Worm (Caenorhabditis elegans) whole organism, L4 larva: ENCODE measurements around the gene F22E5.8.

Source experiments
- F26F4.8 ChIP-seq: fragments of 200-800 bp; sonication (Bioruptor generic); conservative IDR thresholded peaks from 2 replicates; pipeline ENCODE4 v1.3.6; 2022; ENCODE audit warnings: missing genetic modification characterization, missing compliant biosample characterization
- R02D3.7 ChIP-seq: fragments of 150-350 bp; sonication (generic microtip); optimal IDR thresholded peaks from 3 replicates; lab custom pipeline; 2014; ENCODE audit warnings: missing biosample characterization, missing genetic modification characterization
- Y48G9A.11 ChIP-seq: fragments of 200-800 bp; sonication (Bioruptor generic); IDR thresholded peaks from 2 replicates; pipeline ENCODE4 v1.3.6; 2022; ENCODE audit warnings: missing genetic modification reagents, missing genetic modification characterization, missing compliant biosample characterization
- ZK546.5 ChIP-seq, 2 experiments: sonication (generic microtip); optimal IDR thresholded peaks; 2 replicates each; lab custom pipeline; 2017; ENCODE audit warnings: missing biosample characterization in 2 of 2, missing genetic modification characterization in 2 of 2
- aha-1 ChIP-seq: fragments of 150-350 bp; peaks from one replicate; lab custom pipeline; 2014; ENCODE audit warnings: missing biosample characterization, missing genetic modification characterization
- ceh-20 ChIP-seq: fragments of 200-800 bp; sonication (Bioruptor generic); IDR thresholded peaks from 2 replicates; pipeline ENCODE4 v1.3.6; 2022; ENCODE audit warnings: missing genetic modification reagents, missing genetic modification characterization, missing compliant biosample characterization
- ceh-28 ChIP-seq: fragments of 150-350 bp; optimal IDR thresholded peaks from 2 replicates; lab custom pipeline; 2014; ENCODE audit warnings: missing biosample characterization, missing genetic modification reagents, missing genetic modification characterization
- ceh-62 ChIP-seq: sonication (generic microtip); optimal IDR thresholded peaks from 2 replicates; lab custom pipeline; 2017; ENCODE audit warnings: missing biosample characterization, missing genetic modification characterization
- ces-1 ChIP-seq: fragments of 150-350 bp; sonication (generic microtip); optimal IDR thresholded peaks from 4 replicates; lab custom pipeline; 2014; ENCODE audit warnings: missing biosample characterization, missing genetic modification reagents, missing genetic modification characterization
- cey-2 ChIP-seq: sonication (generic microtip); optimal IDR thresholded peaks from 3 replicates; lab custom pipeline; 2017; ENCODE audit warnings: missing genetic modification characterization, mild to moderate bottlenecking, missing compliant biosample characterization, antibody characterized with exemption, borderline replicate concordance; ENCODE audit not compliant: insufficient read depth
- ctbp-1 ChIP-seq: fragments of 200-800 bp; sonication (Bioruptor generic); IDR thresholded peaks from 2 replicates; pipeline ENCODE4 v1.3.6; 2022; ENCODE audit warnings: missing genetic modification reagents, missing genetic modification characterization, missing compliant biosample characterization
- daf-19 ChIP-seq: fragments of 200-800 bp; sonication (Bioruptor generic); conservative IDR thresholded peaks from 2 replicates; pipeline ENCODE4 v1.3.6; 2022; ENCODE audit warnings: missing genetic modification characterization, missing compliant biosample characterization
- dmd-6 ChIP-seq: fragments of 200-800 bp; sonication (Bioruptor generic); IDR thresholded peaks from 2 replicates; pipeline ENCODE4 v1.3.6; 2022; ENCODE audit warnings: missing genetic modification reagents, missing genetic modification characterization, missing compliant biosample characterization
- egl-43 ChIP-seq: fragments of 200-800 bp; sonication (Bioruptor generic); IDR thresholded peaks from 2 replicates; pipeline ENCODE4 v1.3.6; 2022; ENCODE audit warnings: missing genetic modification reagents, missing genetic modification characterization, missing compliant biosample characterization
- fkh-10 ChIP-seq: fragments of 150-350 bp; optimal IDR thresholded peaks from 2 replicates; lab custom pipeline; 2014; ENCODE audit warnings: missing biosample characterization, missing genetic modification reagents, missing genetic modification characterization
- hlh-30 ChIP-seq: sonication (generic microtip); optimal IDR thresholded peaks from 2 replicates; lab custom pipeline; 2017; ENCODE audit warnings: antibody characterized with exemption, mild to moderate bottlenecking, missing genetic modification characterization, missing compliant biosample characterization; ENCODE audit not compliant: insufficient read depth
- lim-7 ChIP-seq: fragments of 200-800 bp; sonication (Bioruptor generic); IDR thresholded peaks from 2 replicates; pipeline ENCODE4 v1.3.6; 2022; ENCODE audit warnings: missing genetic modification characterization, missing compliant biosample characterization
- lin-38 ChIP-seq: fragments of 200-800 bp; sonication (Bioruptor generic); IDR thresholded peaks from 2 replicates; pipeline ENCODE4 v1.3.6; 2022; ENCODE audit warnings: missing genetic modification reagents, missing genetic modification characterization, missing compliant biosample characterization
- lir-3 ChIP-seq: sonication (generic microtip); optimal IDR thresholded peaks from 2 replicates; lab custom pipeline; 2016; ENCODE audit warnings: mild to moderate bottlenecking, missing genetic modification characterization, missing compliant biosample characterization
- mep-1 ChIP-seq: fragments of 150-350 bp; sonication (generic microtip); optimal IDR thresholded peaks from 3 replicates; lab custom pipeline; 2014; ENCODE audit warnings: missing biosample characterization, missing genetic modification characterization
- nhr-10 ChIP-seq: fragments of 150-350 bp; optimal IDR thresholded peaks from 2 replicates; lab custom pipeline; 2014; ENCODE audit warnings: missing biosample characterization, missing genetic modification characterization
- nhr-11 ChIP-seq: fragments of 150-350 bp; optimal IDR thresholded peaks from 2 replicates; lab custom pipeline; 2014; ENCODE audit warnings: missing biosample characterization, missing genetic modification characterization
- nhr-237 ChIP-seq: sonication (generic microtip); optimal IDR thresholded peaks from 2 replicates; lab custom pipeline; 2017; ENCODE audit warnings: missing biosample characterization, missing genetic modification characterization
- nhr-28 ChIP-seq: fragments of 150-350 bp; optimal IDR thresholded peaks from 2 replicates; lab custom pipeline; 2014; ENCODE audit warnings: missing biosample characterization, missing genetic modification characterization
- nhr-41 ChIP-seq: fragments of 200-800 bp; sonication (Bioruptor generic); IDR thresholded peaks from 2 replicates; pipeline ENCODE4 v1.3.6; 2022; ENCODE audit warnings: missing genetic modification reagents, missing genetic modification characterization, missing compliant biosample characterization
- set-16 ChIP-seq: fragments of 200-800 bp; sonication (Bioruptor generic); IDR thresholded peaks from 2 replicates; pipeline ENCODE4 v1.3.6; 2022; ENCODE audit warnings: missing genetic modification reagents, missing genetic modification characterization, missing compliant biosample characterization
- snpc-1.2 ChIP-seq: fragments of 200-800 bp; sonication (Bioruptor generic); IDR thresholded peaks from 2 replicates; pipeline ENCODE4 v1.3.6; 2022; ENCODE audit warnings: missing genetic modification reagents, missing genetic modification characterization, missing compliant biosample characterization
- spr-3 ChIP-seq: fragments of 200-800 bp; sonication (Bioruptor generic); optimal IDR thresholded peaks from 2 replicates; lab custom pipeline; 2018; ENCODE audit warnings: mild to moderate bottlenecking, missing genetic modification characterization, missing compliant biosample characterization
- tag-97 ChIP-seq: fragments of 200-800 bp; sonication (Bioruptor generic); IDR thresholded peaks from 2 replicates; pipeline ENCODE4 v1.3.6; 2022; ENCODE audit warnings: missing genetic modification characterization, missing compliant biosample characterization
- tra-1 ChIP-seq: fragments of 200-800 bp; sonication (Bioruptor generic); IDR thresholded peaks from 2 replicates; pipeline ENCODE4 v1.3.6; 2022; ENCODE audit warnings: missing genetic modification reagents, missing genetic modification characterization, missing compliant biosample characterization
- unc-39 ChIP-seq: sonication (generic microtip); optimal IDR thresholded peaks from 2 replicates; lab custom pipeline; 2017; ENCODE audit warnings: missing biosample characterization, missing genetic modification characterization
- zag-1 ChIP-seq: fragments of 150-350 bp; optimal IDR thresholded peaks from 2 replicates; lab custom pipeline; 2014; ENCODE audit warnings: missing biosample characterization, missing genetic modification characterization

The F22E5.8 gene

ce11 chrII:2622936-2623452 lies 16.8 kb upstream of the F22E5.8 start, which contains the start of gene D2062.4:
Gene D2062.4, plus strand, starts transcription at chrII:2623402.
- peak; percentile 61 for TF ChIP-seq ceh-28

ce11 chrII:2624792-2625191 lies 15.0 kb upstream of the F22E5.8 start, which contains the start of gene lgc-28:
Gene lgc-28, plus strand, starts transcription at chrII:2625092.
- TF ChIP-seq nhr-41 (GFP tag; lab: Robert Waterston, UW) (no peak), nhr-11 (tag; lab: Kevin White, UChicago) (no peak), ceh-20 (GFP tag; lab: Robert Waterston, UW) (no peak), dmd-6 (GFP tag; lab: Robert Waterston, UW) (no peak), lin-38 (GFP tag; lab: Robert Waterston, UW) (no peak), ceh-62 (no peak), spr-3 (GFP tag; lab: Kevin White, UChicago) (no peak), nhr-10 (no peak), mep-1 (tag; lab: Kevin White, UChicago) (no peak), cey-2 (no peak), snpc-1.2 (no peak)

- TF ChIP-seq tag-97 (GFP tag; lab: Robert Waterston, UW) (no peak), nhr-237 (tag; lab: Kevin White, UChicago) (no peak), set-16 (GFP tag; lab: Robert Waterston, UW) (peak; percentile 93), ctbp-1 (GFP tag; lab: Robert Waterston, UW) (no peak), tra-1 (GFP tag; lab: Robert Waterston, UW) (no peak), daf-19 (GFP tag; lab: Robert Waterston, UW) (no peak), unc-39 (tag; lab: Kevin White, UChicago) (no peak), nhr-11 (tag; lab: Kevin White, UChicago) (no peak), egl-43 (GFP tag; lab: Robert Waterston, UW) (peak; percentile 65; the same call in 1 of the 2 replicates), aha-1 (tag; lab: Kevin White, UChicago) (peak; percentile 10)
- TF ChIP-seq, all 104 proteins: peak for 3
Observed at ce11 chrII:2627154-2627799, 12.6 kb upstream of the F22E5.8 start, which contains the start of gene sri-71. Gene sri-71, plus strand, starts transcription at chrII:2627749.

- TF ChIP-seq zag-1 (tag; lab: Kevin White, UChicago): no peak
- TF ChIP-seq set-16 (GFP tag; lab: Robert Waterston, UW): peak; percentile 91
- TF ChIP-seq Y48G9A.11: no peak
- no peak for TF ChIP-seq hlh-30
- TF ChIP-seq F26F4.8: 0 out of 2 replicates have a peak, but pooled peaks have one; percentile 26
- peak; percentile 67; the same call in 1 of the 2 replicates for TF ChIP-seq egl-43 (GFP tag; lab: Robert Waterston, UW)
Observed at ce11 chrII:2628401-2628800, 11.4 kb upstream of the F22E5.8 start.

- TF ChIP-seq fkh-10 (no peak), ZK546.5 (tag; optimal IDR thresholded peaks at IDR 0.05; lab: Kevin White, UChicago) (no peak), lim-7 (GFP tag; lab: Robert Waterston, UW) (no peak), R02D3.7 (tag; lab: Kevin White, UChicago) (no peak), mep-1 (tag; lab: Kevin White, UChicago) (no peak), ces-1 (GFP tag; lab: Kevin White, UChicago) (no peak), nhr-237 (tag; lab: Kevin White, UChicago) (no peak), nhr-28 (tag; lab: Kevin White, UChicago) (no peak), spr-3 (GFP tag; lab: Kevin White, UChicago) (no peak), unc-39 (tag; lab: Kevin White, UChicago) (no peak), lir-3 (tag; lab: Kevin White, UChicago) (no peak)
- TF ChIP-seq, all 104 proteins: peak for 0
Observed at ce11 chrII:2629270-2629669, 10.6 kb upstream of the F22E5.8 start, which contains the start of gene sri-37. Gene sri-37, plus strand, starts transcription at chrII:2629570.
